Worm (Caenorhabditis elegans) whole organism, L3 larva: Measurements from ENCODE around the gene ZK177.1.

Source experiments
- R02D3.7 ChIP-seq: fragments of 150-350 bp; optimal IDR thresholded peaks from 2 replicates; lab custom pipeline; 2014; ENCODE audit warnings: missing biosample characterization, missing genetic modification characterization
- ZK546.5 ChIP-seq: sonication (generic microtip); optimal IDR thresholded peaks from 2 replicates; lab custom pipeline; 2017; ENCODE audit warnings: missing biosample characterization, missing genetic modification characterization
- aly-2 ChIP-seq: fragments of 150-350 bp; optimal IDR thresholded peaks from 2 replicates; lab custom pipeline; 2014; ENCODE audit warnings: missing biosample characterization, missing genetic modification characterization
- ama-1 ChIP-seq: fragments of 150-350 bp; optimal IDR thresholded peaks from 2 replicates; lab custom pipeline; 2018
- ceh-16 ChIP-seq: sonication (generic microtip); optimal IDR thresholded peaks from 2 replicates; lab custom pipeline; 2017; ENCODE audit warnings: missing biosample characterization, missing genetic modification characterization
- ceh-28 ChIP-seq: fragments of 150-350 bp; optimal IDR thresholded peaks from 2 replicates; lab custom pipeline; 2014; ENCODE audit warnings: missing biosample characterization, missing genetic modification reagents, missing genetic modification characterization
- ceh-82 ChIP-seq: fragments of 150-350 bp; optimal IDR thresholded peaks from 2 replicates; lab custom pipeline; 2014; ENCODE audit warnings: missing biosample characterization, missing genetic modification characterization
- ceh-9 ChIP-seq: sonication (generic microtip); optimal IDR thresholded peaks from 2 replicates; lab custom pipeline; 2018; ENCODE audit warnings: missing biosample characterization, missing genetic modification characterization
- daf-12 ChIP-seq: fragments of 150-350 bp; optimal IDR thresholded peaks from 2 replicates; lab custom pipeline; 2014; ENCODE audit warnings: missing biosample characterization, missing genetic modification reagents, missing genetic modification characterization
- egl-27 ChIP-seq: sonication (generic microtip); optimal IDR thresholded peaks from 4 replicates; lab custom pipeline; 2017; ENCODE audit warnings: missing biosample characterization, missing genetic modification reagents, missing genetic modification characterization
- egl-5 ChIP-seq: fragments of 150-350 bp; optimal IDR thresholded peaks from 2 replicates; lab custom pipeline; 2017; ENCODE audit warnings: missing biosample characterization, missing genetic modification reagents, missing genetic modification characterization, inconsistent platforms
- elt-1 ChIP-seq: fragments of 150-350 bp; optimal IDR thresholded peaks from 2 replicates; lab custom pipeline; 2014; ENCODE audit warnings: missing biosample characterization, missing genetic modification characterization
- elt-2 ChIP-seq: sonication (generic microtip); optimal IDR thresholded peaks from 2 replicates; lab custom pipeline; 2016; ENCODE audit warnings: missing genetic modification reagents, mild to moderate bottlenecking, missing genetic modification characterization, missing compliant biosample characterization
- elt-3 ChIP-seq, 3 experiments: fragments of 150-350 bp in 1 of 3; sonication (generic microtip) in 2 of 3; optimal IDR thresholded peaks; 2 replicates in 2 of 3; 4 replicates in 1 of 3; lab custom pipeline; 2014 to 2017; ENCODE audit warnings: missing biosample characterization in 3 of 3, missing genetic modification characterization in 3 of 3
- eor-1 ChIP-seq, 2 experiments: fragments of 150-350 bp; optimal IDR thresholded peaks; 2 replicates each; lab custom pipeline; 2014 to 2018; ENCODE audit warnings: missing biosample characterization in 2 of 2, missing genetic modification characterization in 2 of 2
- fkh-10 ChIP-seq: sonication (generic microtip); optimal IDR thresholded peaks from 2 replicates; lab custom pipeline; 2017; ENCODE audit warnings: missing biosample characterization, missing genetic modification reagents, missing genetic modification characterization
- fkh-2 ChIP-seq: fragments of 150-350 bp; optimal IDR thresholded peaks from 2 replicates; lab custom pipeline; 2014; ENCODE audit warnings: missing biosample characterization, missing genetic modification reagents, missing genetic modification characterization
- fos-1 ChIP-seq: fragments of 150-350 bp; optimal IDR thresholded peaks from 2 replicates; lab custom pipeline; 2014; ENCODE audit warnings: missing biosample characterization, missing genetic modification characterization
- hmg-11 ChIP-seq: sonication (generic microtip); optimal IDR thresholded peaks from 2 replicates; lab custom pipeline; 2016; ENCODE audit warnings: missing genetic modification characterization, missing compliant biosample characterization
- jun-1 ChIP-seq: fragments of 150-350 bp; optimal IDR thresholded peaks from 2 replicates; lab custom pipeline; 2014; ENCODE audit warnings: missing biosample characterization, missing genetic modification reagents, missing genetic modification characterization
- lin-15B ChIP-seq: fragments of 150-350 bp; optimal IDR thresholded peaks from 2 replicates; lab custom pipeline; 2014; ENCODE audit warnings: missing biosample characterization, missing genetic modification characterization
- lin-39 ChIP-seq: fragments of 150-350 bp; optimal IDR thresholded peaks from 2 replicates; lab custom pipeline; 2018; ENCODE audit warnings: missing biosample characterization, missing genetic modification reagents, missing genetic modification characterization
- lsy-12 ChIP-seq: sonication (generic microtip); optimal IDR thresholded peaks from 2 replicates; lab custom pipeline; 2016; ENCODE audit warnings: mild to moderate bottlenecking, missing genetic modification characterization, missing compliant biosample characterization
- mdl-1 ChIP-seq: fragments of 150-350 bp; optimal IDR thresholded peaks from 2 replicates; lab custom pipeline; 2014; ENCODE audit warnings: missing biosample characterization, missing genetic modification characterization
- mml-1 ChIP-seq: fragments of 150-350 bp; sonication (generic microtip); optimal IDR thresholded peaks from 3 replicates; lab custom pipeline; 2014; ENCODE audit warnings: missing biosample characterization, missing genetic modification characterization
- nfya-1 ChIP-seq: sonication (generic microtip); optimal IDR thresholded peaks from 2 replicates; lab custom pipeline; 2017; ENCODE audit warnings: missing genetic modification characterization, mild to moderate bottlenecking, missing compliant biosample characterization, antibody characterized with exemption, moderate library complexity; ENCODE audit not compliant: insufficient read depth
- nhr-11 ChIP-seq: fragments of 150-350 bp; optimal IDR thresholded peaks from 2 replicates; lab custom pipeline; 2014; ENCODE audit warnings: missing biosample characterization, missing genetic modification characterization
- nhr-12 ChIP-seq: fragments of 150-350 bp; optimal IDR thresholded peaks from 2 replicates; lab custom pipeline; 2014; ENCODE audit warnings: missing biosample characterization, missing genetic modification characterization
- nhr-23 ChIP-seq: fragments of 150-350 bp; optimal IDR thresholded peaks from 2 replicates; lab custom pipeline; 2014; ENCODE audit warnings: missing biosample characterization, missing genetic modification reagents, missing genetic modification characterization
- nhr-237 ChIP-seq: fragments of 150-350 bp; optimal IDR thresholded peaks from 2 replicates; lab custom pipeline; 2014; ENCODE audit warnings: missing biosample characterization, missing genetic modification characterization
- nhr-25 ChIP-seq: sonication (generic microtip); optimal IDR thresholded peaks from 2 replicates; lab custom pipeline; 2017; ENCODE audit warnings: missing biosample characterization, missing genetic modification characterization
- nhr-28 ChIP-seq: fragments of 150-350 bp; optimal IDR thresholded peaks from 2 replicates; lab custom pipeline; 2014; ENCODE audit warnings: missing biosample characterization, missing genetic modification characterization
- nhr-43 ChIP-seq: sonication (generic microtip); optimal IDR thresholded peaks from 2 replicates; lab custom pipeline; 2016; ENCODE audit warnings: mild to moderate bottlenecking, missing genetic modification characterization, missing compliant biosample characterization; ENCODE audit not compliant: poor library complexity, severe bottlenecking
- nhr-67 ChIP-seq: fragments of 150-350 bp; optimal IDR thresholded peaks from 2 replicates; lab custom pipeline; 2014; ENCODE audit warnings: missing biosample characterization, missing genetic modification characterization
- nhr-76 ChIP-seq: fragments of 150-350 bp; sonication (generic microtip); optimal IDR thresholded peaks from 5 replicates; lab custom pipeline; 2014; ENCODE audit warnings: missing biosample characterization, missing genetic modification characterization
- nhr-77 ChIP-seq: fragments of 150-350 bp; optimal IDR thresholded peaks from 2 replicates; lab custom pipeline; 2014; ENCODE audit warnings: missing biosample characterization, missing genetic modification characterization
- pha-4 ChIP-seq: fragments of 150-350 bp; optimal IDR thresholded peaks from 2 replicates; lab custom pipeline; 2014; ENCODE audit warnings: missing biosample characterization, missing genetic modification reagents, missing genetic modification characterization
- pqm-1 ChIP-seq: fragments of 150-350 bp; optimal IDR thresholded peaks from 2 replicates; lab custom pipeline; 2017; ENCODE audit warnings: missing biosample characterization, missing genetic modification characterization, inconsistent platforms
- sea-2 ChIP-seq: fragments of 150-350 bp; sonication (generic microtip); optimal IDR thresholded peaks from 4 replicates; lab custom pipeline; 2014; ENCODE audit warnings: missing biosample characterization, missing genetic modification reagents, missing genetic modification characterization
- skn-1 ChIP-seq: fragments of 150-350 bp; optimal IDR thresholded peaks from 2 replicates; lab custom pipeline; 2014; ENCODE audit warnings: missing biosample characterization, missing genetic modification characterization
- snpc-4 ChIP-seq: fragments of 150-350 bp; optimal IDR thresholded peaks from 2 replicates; lab custom pipeline; 2014; ENCODE audit warnings: missing biosample characterization, missing genetic modification characterization
- tbx-2 ChIP-seq: sonication (generic microtip); optimal IDR thresholded peaks from 2 replicates; lab custom pipeline; 2016; ENCODE audit warnings: mild to moderate bottlenecking, missing genetic modification characterization, missing compliant biosample characterization
- unc-39 ChIP-seq: sonication (generic microtip); optimal IDR thresholded peaks from 4 replicates; lab custom pipeline; 2017; ENCODE audit warnings: missing biosample characterization, missing genetic modification characterization
- unc-62 ChIP-seq: fragments of 150-350 bp; sonication (generic microtip); optimal IDR thresholded peaks from 4 replicates; lab custom pipeline; 2014; ENCODE audit warnings: missing biosample characterization, missing genetic modification reagents, missing genetic modification characterization
- zag-1 ChIP-seq: fragments of 150-350 bp; optimal IDR thresholded peaks from 2 replicates; lab custom pipeline; 2014; ENCODE audit warnings: missing biosample characterization, missing genetic modification characterization
- ztf-11 ChIP-seq: fragments of 150-350 bp; optimal IDR thresholded peaks from 2 replicates; lab custom pipeline; 2014; ENCODE audit warnings: missing biosample characterization, missing genetic modification characterization
- ztf-4 ChIP-seq: fragments of 150-350 bp; optimal IDR thresholded peaks from 2 replicates; lab custom pipeline; 2014; ENCODE audit warnings: missing biosample characterization, missing genetic modification characterization

Gene ZK177.1

ce11 chrII:5574925-5575324 is 47.0 kb downstream of the ZK177.1 start:
- TF ChIP-seq nhr-76 (tag; lab: Kevin White, UChicago), result no peak
- TF ChIP-seq elt-2 (tag; lab: Kevin White, UChicago), result peak; percentile 26
- TF ChIP-seq nhr-43, result peak; percentile 13

- TF ChIP-seq fkh-10 (GFP tag; lab: Kevin White, UChicago), result no peak
- TF ChIP-seq nhr-12, result no peak
- no peak for TF ChIP-seq nhr-237
- TF ChIP-seq pha-4 (tag; lab: Kevin White, UChicago), result peak; percentile 34
- no peak for TF ChIP-seq ama-1 (lab: Kevin White, UChicago)
- peak; percentile 60 for TF ChIP-seq elt-2 (tag; lab: Kevin White, UChicago)
- TF ChIP-seq sea-2 (GFP tag; lab: Kevin White, UChicago), result no peak
- TF ChIP-seq unc-39 (tag; lab: Kevin White, UChicago), result no peak
- no peak for TF ChIP-seq ztf-11 (tag; lab: Kevin White, UChicago)
- TF ChIP-seq pqm-1 (tag; lab: Kevin White, UChicago), result no peak
- no peak for TF ChIP-seq egl-27 (tag; lab: Kevin White, UChicago)
- TF ChIP-seq snpc-4 (tag; lab: Kevin White, UChicago), result peak; percentile 55
- no peak for TF ChIP-seq zag-1 (tag; lab: Kevin White, UChicago)
- TF ChIP-seq aly-2 (tag; lab: Kevin White, UChicago), result no peak
- no peak for TF ChIP-seq nhr-67 (tag; lab: Kevin White, UChicago)
- no peak for TF ChIP-seq ceh-9 (tag; lab: Kevin White, UChicago)
- no peak for TF ChIP-seq nhr-28
- TF ChIP-seq ZK546.5 (tag; lab: Kevin White, UChicago), result no peak
- TF ChIP-seq nfya-1, result peak; percentile 33
- no peak for TF ChIP-seq egl-5 (tag; lab: Kevin White, UChicago)
- no peak for TF ChIP-seq R02D3.7
- no peak for TF ChIP-seq fkh-2 (tag; lab: Kevin White, UChicago)
- peak; percentile 47 for TF ChIP-seq jun-1 (tag; lab: Kevin White, UChicago)
- no peak for TF ChIP-seq elt-1
- TF ChIP-seq skn-1, result no peak
- no peak for TF ChIP-seq ceh-16 (tag; lab: Kevin White, UChicago)
- TF ChIP-seq nhr-76 (tag; lab: Kevin White, UChicago), result no peak
- TF ChIP-seq nhr-43, result peak; percentile 61
- no peak for TF ChIP-seq unc-62 (GFP tag; lab: Kevin White, UChicago)
- TF ChIP-seq lsy-12, result no peak
- TF ChIP-seq eor-1 (tag; optimal IDR thresholded peaks at IDR 0.05; lab: Kevin White, UChicago), result no peak
- no peak for TF ChIP-seq mdl-1 (tag; lab: Kevin White, UChicago)
- TF ChIP-seq daf-12 (tag; lab: Kevin White, UChicago), result no peak
- TF ChIP-seq hmg-11, result no peak
- TF ChIP-seq nhr-23 (tag; lab: Kevin White, UChicago), result no peak
- no peak for TF ChIP-seq nhr-77
- TF ChIP-seq lin-39, result peak; percentile 24
- no peak for TF ChIP-seq ztf-4
- TF ChIP-seq nhr-25 (tag; lab: Kevin White, UChicago), result no peak
- no peak for TF ChIP-seq mml-1
- no peak for TF ChIP-seq lin-15B (tag; lab: Kevin White, UChicago)
- TF ChIP-seq tbx-2 (tag; lab: Kevin White, UChicago), result no peak
- no peak for TF ChIP-seq ceh-28 (tag; lab: Kevin White, UChicago)
- TF ChIP-seq elt-3 (tag; optimal IDR thresholded peaks at IDR 0.05; lab: Kevin White, UChicago), result no peak
- no peak for TF ChIP-seq fos-1 (tag; lab: Kevin White, UChicago)
- no peak for TF ChIP-seq nhr-11 (tag; lab: Kevin White, UChicago)
- TF ChIP-seq ceh-82 (tag; lab: Kevin White, UChicago), result no peak
Observed at ce11 chrII:5577060-5577459, 49.1 kb downstream of the ZK177.1 start.
